Fruit fly (Drosophila melanogaster) whole organism, adult: Measurements from ENCODE around the gene CG14546.

Experiments
- CG1620 ChIP-seq: fragments of 200-800 bp; sonication (Bioruptor generic); optimal IDR thresholded peaks from 2 replicates; lab custom pipeline; 2016; ENCODE audit warnings: missing biosample characterization, missing genetic modification characterization
- CG7101 ChIP-seq: fragments of 200-800 bp; sonication (Bioruptor generic); optimal IDR thresholded peaks from 2 replicates; lab custom pipeline; 2018; ENCODE audit warnings: missing biosample characterization, mild to moderate bottlenecking, missing genetic modification characterization, moderate library complexity
- Clk ChIP-seq: fragments of 200-800 bp; sonication (Bioruptor generic); optimal IDR thresholded peaks from 2 replicates; lab custom pipeline; 2017; ENCODE audit warnings: missing biosample characterization, missing genetic modification characterization
- Hr96 ChIP-seq: fragments of 200-800 bp; sonication (Bioruptor generic); optimal IDR thresholded peaks from 2 replicates; lab custom pipeline; 2016; ENCODE audit warnings: missing biosample characterization, missing genetic modification characterization
- cic ChIP-seq: fragments of 200-800 bp; sonication (Bioruptor generic); optimal IDR thresholded peaks from 2 replicates; lab custom pipeline; 2017; ENCODE audit warnings: missing biosample characterization, mild to moderate bottlenecking, missing genetic modification characterization, moderate library complexity
- cnc ChIP-seq, 2 experiments: fragments of >200 bp; optimal IDR thresholded peaks; 2 replicates each; lab custom pipeline; 2017

DNA sequence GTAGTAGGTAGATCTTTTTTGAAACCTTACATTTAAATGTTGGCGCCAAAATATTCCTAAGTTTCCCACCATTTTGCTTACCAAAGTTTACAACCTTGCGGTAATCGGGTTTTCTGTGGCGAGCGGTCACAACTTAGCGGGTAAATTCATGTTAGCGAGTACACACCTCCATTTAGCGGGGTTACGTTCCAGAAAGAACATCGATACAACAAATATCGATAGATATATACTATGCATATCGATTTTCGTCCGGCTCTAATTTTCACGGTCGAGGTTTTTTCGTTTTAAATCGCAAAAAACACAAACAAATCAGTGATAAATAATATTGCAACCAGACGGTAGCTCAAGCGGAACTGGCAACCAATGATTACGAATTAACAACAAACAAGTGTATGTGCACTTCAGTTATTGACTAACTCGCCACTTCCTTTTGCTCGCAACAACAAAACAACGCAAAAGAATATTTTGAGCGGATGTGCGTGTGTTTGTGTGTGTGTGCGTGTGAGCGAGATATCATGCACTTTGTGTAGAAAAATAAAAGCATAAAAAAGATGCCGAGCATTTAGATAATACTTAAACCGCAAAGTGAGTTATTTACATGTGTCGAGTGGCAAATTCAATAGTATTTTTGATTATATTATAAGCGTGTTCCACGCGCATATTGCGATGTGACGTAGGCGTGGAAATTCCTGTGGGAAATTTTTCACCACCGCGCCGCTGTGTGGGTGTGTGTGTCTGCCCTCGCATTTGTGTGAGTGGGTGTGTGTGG lies 33.9 kb downstream of the CG14546 start, which contains the start of gene Lnk:
- TF ChIP-seq cnc (optimal IDR thresholded peaks at IDR 0.05; lab: Kevin White, UChicago) (no peak), Hr96 (GFP tag; lab: Kevin White, UChicago) (no peak), Clk (GFP tag; lab: Kevin White, UChicago) (no peak), cic (GFP tag; lab: Kevin White, UChicago) (peak; percentile 47), CG1620 (no peak), CG7101 (tag; lab: Kevin White, UChicago) (no peak)
